Fruit fly (Drosophila melanogaster): Measurements from ENCODE around the gene PolI.

DNA sequence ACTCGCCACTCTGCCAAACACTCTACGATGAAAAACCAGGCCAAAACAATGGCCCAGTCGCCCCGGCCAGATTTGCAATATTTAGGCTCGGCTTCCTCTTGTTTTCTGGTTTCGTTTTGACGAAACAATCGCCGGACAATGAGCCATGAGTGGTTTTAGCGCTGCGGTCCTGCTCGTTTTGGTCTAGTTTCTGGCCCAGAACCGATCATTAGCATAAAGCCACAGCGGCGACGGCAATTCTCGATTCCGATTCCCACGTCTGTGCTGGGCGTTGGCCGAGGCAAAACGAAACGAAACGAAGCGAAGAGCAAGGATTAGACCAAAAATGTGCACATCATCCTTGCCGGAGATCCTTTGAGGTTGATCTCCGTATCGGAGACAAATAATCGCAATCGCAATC lies 29.9 kb upstream of the PolI start:
- TF ChIP-seq Jra (GFP tag; optimal IDR thresholded peaks at IDR 0.05) (no peak), psq (GFP tag; optimal IDR thresholded peaks at IDR 0.05) (no peak), CG9705 (GFP tag; optimal IDR thresholded peaks at IDR 0.05) (no peak), Hr78 (GFP tag; optimal IDR thresholded peaks at IDR 0.05) (no peak), fru (GFP tag; optimal IDR thresholded peaks at IDR 0.05) (no peak), h (GFP tag; optimal IDR thresholded peaks at IDR 0.05) (no peak), usp (GFP tag; optimal IDR thresholded peaks at IDR 0.05) (no peak), CG32264 (GFP tag; optimal IDR thresholded peaks at IDR 0.05) (no peak)

Measured in whole organism, wandering third instar larva.